Fruit fly (Drosophila melanogaster): Measurements from ENCODE around the gene CG4461.

CG4461 gene

DNA sequence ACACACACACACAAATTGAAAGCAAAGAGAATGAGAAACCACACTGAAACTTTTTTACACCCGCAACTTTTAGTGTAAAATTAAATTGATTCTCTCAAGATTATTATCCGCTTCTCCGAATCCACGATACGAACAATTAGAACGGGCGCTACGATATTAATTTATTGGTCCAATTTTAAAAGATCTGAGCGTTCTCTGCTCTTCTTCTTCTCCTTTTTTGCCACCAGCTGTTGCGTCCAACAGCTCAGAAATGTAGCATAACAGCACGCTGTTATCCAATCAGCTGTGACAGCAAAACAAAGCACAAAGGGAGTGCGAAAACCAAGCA is 16.6 kb upstream of the CG4461 start, which contains the start of the genes UGP and Svip:
TSS of gene UGP (minus strand) at position 223 of the 328 bp plus-strand sequence.
TSS of gene Svip (plus strand) at position 287 of the 328 bp plus-strand sequence.
- TF ChIP-seq Sp1 (GFP tag; optimal IDR thresholded peaks at IDR 0.05), result peak; percentile 5
- peak; percentile 57 for TF ChIP-seq Hr83 (GFP tag; optimal IDR thresholded peaks at IDR 0.05; ENCODE audit: poor library complexity, severe bottlenecking)
- TF ChIP-seq psq (GFP tag; optimal IDR thresholded peaks at IDR 0.05), result peak; percentile 57
- TF ChIP-seq CG32264 (GFP tag; optimal IDR thresholded peaks at IDR 0.05), result no peak
- no peak for TF ChIP-seq Mio (GFP tag; optimal IDR thresholded peaks at IDR 0.05)
- TF ChIP-seq Rel (GFP tag; optimal IDR thresholded peaks at IDR 0.05), result no peak
- TF ChIP-seq Rel (tag; optimal IDR thresholded peaks at IDR 0.05), result peak; percentile 31
- peak; percentile 35 for TF ChIP-seq Hnf4 (GFP tag; optimal IDR thresholded peaks at IDR 0.05)
- peak; percentile 36 for TF ChIP-seq rgr (GFP tag; optimal IDR thresholded peaks at IDR 0.05)
- no peak for TF ChIP-seq jim (GFP tag; optimal IDR thresholded peaks at IDR 0.05)
- no peak for TF ChIP-seq Vsx2 (GFP tag; optimal IDR thresholded peaks at IDR 0.05; ENCODE audit: partially characterized antibody)
- TF ChIP-seq Myc (optimal IDR thresholded peaks at IDR 0.05), result no peak
- peak; percentile 45 for TF ChIP-seq sage (GFP tag; optimal IDR thresholded peaks at IDR 0.05)
- no peak for TF ChIP-seq CrebA (GFP tag; optimal IDR thresholded peaks at IDR 0.05; ENCODE audit: borderline replicate concordance)
- TF ChIP-seq h (GFP tag; optimal IDR thresholded peaks at IDR 0.05), result no peak
- TF ChIP-seq OdsH (GFP tag; optimal IDR thresholded peaks at IDR 0.05), result peak; percentile 27
- TF ChIP-seq Hr78 (GFP tag; optimal IDR thresholded peaks at IDR 0.05), result no peak
- TF ChIP-seq sv (GFP tag; optimal IDR thresholded peaks at IDR 0.05), result no peak
- peak; percentile 56 for TF ChIP-seq brk (GFP tag; optimal IDR thresholded peaks at IDR 0.05)
- peak; percentile 19 to 38 for TF ChIP-seq foxo (GFP tag; optimal IDR thresholded peaks at IDR 0.05)
- TF ChIP-seq GATAd (GFP tag; optimal IDR thresholded peaks at IDR 0.05), result no peak

DNA sequence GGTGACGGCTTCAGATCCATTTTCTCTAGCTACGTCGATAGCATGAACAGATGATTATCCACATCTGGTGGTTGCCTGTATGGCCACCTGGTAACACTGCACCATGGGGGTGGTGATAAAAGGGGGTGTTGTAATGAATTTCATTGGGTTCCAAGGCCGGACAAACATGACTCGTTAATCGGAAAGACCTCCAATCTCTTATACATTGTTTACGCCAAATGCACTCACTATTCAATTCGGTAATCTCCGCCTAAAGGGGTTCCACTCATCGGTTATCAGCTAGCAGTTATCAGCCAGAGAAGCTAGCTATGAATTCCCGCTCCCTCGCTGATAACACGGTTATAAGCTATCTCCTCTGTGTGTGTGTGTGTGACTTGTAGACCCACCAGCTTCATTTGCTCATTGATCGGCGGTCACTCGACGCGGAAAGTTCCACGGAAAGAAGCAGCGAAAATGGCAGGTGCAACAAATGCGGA is 15.0 kb upstream of the CG4461 start, which contains the start of gene Pdxk:
TSS of gene Pdxk (plus strand) at position 100 of the 476 bp plus-strand sequence.
- no peak for TF ChIP-seq Hr78 (GFP tag; optimal IDR thresholded peaks at IDR 0.05)
- TF ChIP-seq Dif (GFP tag; optimal IDR thresholded peaks at IDR 0.05; ENCODE audit: partially characterized antibody), result peak; percentile 28
- TF ChIP-seq Vsx2 (GFP tag; optimal IDR thresholded peaks at IDR 0.05; ENCODE audit: partially characterized antibody), result no peak
- TF ChIP-seq OdsH (GFP tag; optimal IDR thresholded peaks at IDR 0.05), result no peak
- no peak for TF ChIP-seq h (GFP tag; optimal IDR thresholded peaks at IDR 0.05)
- TF ChIP-seq br (GFP tag; optimal IDR thresholded peaks at IDR 0.05), result no peak
- TF ChIP-seq N (GFP tag; optimal IDR thresholded peaks at IDR 0.05), result no peak
- no peak for TF ChIP-seq lola (GFP tag; optimal IDR thresholded peaks at IDR 0.05)
- no peak for TF ChIP-seq CG9705 (GFP tag; optimal IDR thresholded peaks at IDR 0.05)
- TF ChIP-seq woc (GFP tag; optimal IDR thresholded peaks at IDR 0.05), result no peak
- no peak for TF ChIP-seq Dfd (GFP tag; optimal IDR thresholded peaks at IDR 0.05)
- TF ChIP-seq Rel (GFP tag; optimal IDR thresholded peaks at IDR 0.05), result no peak
- TF ChIP-seq Rel (tag; optimal IDR thresholded peaks at IDR 0.05), result peak; percentile 87
- TF ChIP-seq psq (GFP tag; optimal IDR thresholded peaks at IDR 0.05), result no peak
- TF ChIP-seq sv (GFP tag; optimal IDR thresholded peaks at IDR 0.05), result no peak
- peak; percentile 42 for TF ChIP-seq rgr (GFP tag; optimal IDR thresholded peaks at IDR 0.05)
- TF ChIP-seq pan (optimal IDR thresholded peaks at IDR 0.05), result no peak
- no peak for TF ChIP-seq Abd-B (GFP tag; optimal IDR thresholded peaks at IDR 0.05)
- TF ChIP-seq sage (GFP tag; optimal IDR thresholded peaks at IDR 0.05), result no peak
- TF ChIP-seq tai (GFP tag; optimal IDR thresholded peaks at IDR 0.05), result no peak
- no peak for TF ChIP-seq dsf (GFP tag; optimal IDR thresholded peaks at IDR 0.05; ENCODE audit: borderline replicate concordance)
- no peak for TF ChIP-seq ey (GFP tag; optimal IDR thresholded peaks at IDR 0.05)
- no peak for TF ChIP-seq Mio (GFP tag; optimal IDR thresholded peaks at IDR 0.05)
- TF ChIP-seq brk (GFP tag; optimal IDR thresholded peaks at IDR 0.05), result no peak
- TF ChIP-seq Sp1 (GFP tag; optimal IDR thresholded peaks at IDR 0.05), result peak; percentile 51
- peak in 1 of 2 experiments; percentile 35 for TF ChIP-seq dl (GFP tag; optimal IDR thresholded peaks at IDR 0.05; ENCODE audit: insufficient read depth in 1 of 2, partially characterized antibody in 2 of 2)
- no peak for TF ChIP-seq CrebA (GFP tag; optimal IDR thresholded peaks at IDR 0.05; ENCODE audit: borderline replicate concordance)
- no peak for TF ChIP-seq Myc (optimal IDR thresholded peaks at IDR 0.05)

DNA sequence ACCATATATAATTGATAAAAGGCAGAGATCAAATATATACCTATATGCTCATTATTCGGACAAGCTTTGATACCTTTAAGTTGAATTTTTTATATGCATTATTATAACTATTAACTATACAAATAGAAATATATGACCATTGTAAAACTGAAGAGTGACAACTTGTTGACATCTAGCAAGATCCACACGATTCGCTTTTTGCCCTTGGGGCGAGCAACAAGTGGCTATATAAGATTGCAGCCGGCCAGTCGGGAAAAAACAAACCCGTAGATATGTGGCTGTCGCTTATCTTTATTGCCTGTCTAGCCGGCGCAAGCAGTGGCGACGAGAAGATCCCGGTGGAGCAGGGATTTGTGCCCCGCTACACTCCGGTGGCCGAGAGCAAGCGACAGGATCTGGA is 13.3 kb upstream of the CG4461 start, which contains the start of gene CG34456:
TSS of gene CG34456 (plus strand) at position 215 of the 400 bp plus-strand sequence.
- TF ChIP-seq HLH106 (tag; optimal IDR thresholded peaks at IDR 0.05) (no peak), Rel (GFP tag; optimal IDR thresholded peaks at IDR 0.05) (no peak), Rel (tag; optimal IDR thresholded peaks at IDR 0.05) (peak; percentile 83), OdsH (GFP tag; optimal IDR thresholded peaks at IDR 0.05) (no peak), br (GFP tag; optimal IDR thresholded peaks at IDR 0.05) (peak; percentile 51), brk (GFP tag; optimal IDR thresholded peaks at IDR 0.05) (no peak)

Measured in whole organism, wandering third instar larva.